Worm (Caenorhabditis elegans) whole organism, young adult: ENCODE data around the gene C56G3.2.
"Not testable (repeated sequence)": the region's sequence is repeated elsewhere in the genome, so short reads cannot be mapped to it uniquely, and the experiment has no call there.

Experiments used
- B0035.1 ChIP-seq: sonication (generic microtip); optimal IDR thresholded peaks from 2 replicates; lab custom pipeline; 2016; ENCODE audit warnings: missing genetic modification characterization, mild to moderate bottlenecking, missing compliant biosample characterization, missing genotype, missing genetic modification reagents
- B0336.3 ChIP-seq: fragments of 200-800 bp; sonication (Bioruptor generic); IDR thresholded peaks from 2 replicates; pipeline ENCODE4 v1.3.6; 2022; ENCODE audit warnings: missing genetic modification characterization, missing compliant biosample characterization
- C17E4.6 ChIP-seq: fragments of 200-800 bp; sonication (Bioruptor generic); IDR thresholded peaks from 2 replicates; pipeline ENCODE4 v1.3.6; 2022; ENCODE audit warnings: missing genetic modification reagents, missing genetic modification characterization, missing compliant biosample characterization
- F57A8.1 ChIP-seq: fragments of 200-800 bp; sonication (Bioruptor generic); optimal IDR thresholded peaks from 2 replicates; lab custom pipeline; 2018; ENCODE audit warnings: mild to moderate bottlenecking, missing genetic modification characterization, moderate library complexity, missing compliant biosample characterization
- K11D2.4 ChIP-seq: fragments of 200-800 bp; sonication (Bioruptor generic); IDR thresholded peaks from 2 replicates; pipeline ENCODE4 v1.3.6; 2022; ENCODE audit warnings: missing genetic modification reagents, missing genetic modification characterization, missing compliant biosample characterization
- Y53F4B.3 ChIP-seq: fragments of 200-800 bp; sonication (Bioruptor generic); IDR thresholded peaks from 2 replicates; pipeline ENCODE4 v1.3.6; 2022; ENCODE audit warnings: missing genetic modification reagents, missing genetic modification characterization, missing compliant biosample characterization
- Y53G8AR.9 ChIP-seq: fragments of 200-800 bp; sonication (Bioruptor generic); conservative IDR thresholded peaks from 2 replicates; pipeline ENCODE4 v1.3.6; 2022; ENCODE audit warnings: missing genetic modification reagents, missing genetic modification characterization, missing compliant biosample characterization
- Y95B8A.8 ChIP-seq: fragments of 200-800 bp; sonication (Bioruptor generic); IDR thresholded peaks from 2 replicates; pipeline ENCODE4 v1.3.6; 2022; ENCODE audit warnings: missing genetic modification reagents, missing genetic modification characterization, missing compliant biosample characterization
- ZK185.1 ChIP-seq: sonication (generic microtip); optimal IDR thresholded peaks from 2 replicates; lab custom pipeline; 2016; ENCODE audit warnings: mild to moderate bottlenecking, missing genetic modification characterization, missing compliant biosample characterization; ENCODE audit not compliant: poor library complexity, severe bottlenecking
- akir-1 ChIP-seq: fragments of 200-800 bp; sonication (Bioruptor generic); optimal IDR thresholded peaks from 2 replicates; lab custom pipeline; 2018; ENCODE audit warnings: mild to moderate bottlenecking, missing genetic modification characterization, moderate library complexity, missing compliant biosample characterization
- atf-7 ChIP-seq: sonication (generic microtip); optimal IDR thresholded peaks from 2 replicates; lab custom pipeline; 2017; ENCODE audit warnings: mild to moderate bottlenecking, missing genetic modification characterization, missing compliant biosample characterization
- bed-1 ChIP-seq: fragments of 200-800 bp; sonication (Bioruptor generic); IDR thresholded peaks from 2 replicates; pipeline ENCODE4 v1.3.6; 2022; ENCODE audit warnings: missing genetic modification reagents, missing genetic modification characterization, missing compliant biosample characterization
- bed-2 ChIP-seq: fragments of 200-800 bp; sonication (Bioruptor generic); IDR thresholded peaks from 2 replicates; pipeline ENCODE4 v1.3.6; 2022; ENCODE audit warnings: missing genetic modification reagents, missing genetic modification characterization, missing compliant biosample characterization
- cebp-1 ChIP-seq, 2 experiments: fragments of 200-800 bp in 1 of 2; sonication (Bioruptor generic) in 1 of 2; sonication (generic microtip) in 1 of 2; IDR thresholded peaks in 1 of 2; optimal IDR thresholded peaks in 1 of 2; 2 replicates each; pipeline versions ENCODE4 v1.3.6 to Lab custom; 2017 to 2022; ENCODE audit warnings: missing compliant biosample characterization in 2 of 2, missing genetic modification characterization in 2 of 2, mild to moderate bottlenecking in 1 of 2, missing genetic modification reagents in 1 of 2, moderate library complexity in 1 of 2
- cebp-2 ChIP-seq: fragments of 200-800 bp; sonication (Bioruptor generic); IDR thresholded peaks from 2 replicates; pipeline ENCODE4 v1.3.6; 2022; ENCODE audit warnings: missing genetic modification characterization, missing compliant biosample characterization
- ceh-27 ChIP-seq: fragments of 200-800 bp; sonication (Bioruptor generic); optimal IDR thresholded peaks from 2 replicates; lab custom pipeline; 2018; ENCODE audit warnings: mild to moderate bottlenecking, missing genetic modification characterization, moderate library complexity, missing compliant biosample characterization
- ceh-40 ChIP-seq: fragments of 200-800 bp; sonication (Bioruptor generic); IDR thresholded peaks from 2 replicates; pipeline ENCODE4 v1.3.6; 2022; ENCODE audit warnings: missing genetic modification characterization, missing compliant biosample characterization
- ceh-58 ChIP-seq: fragments of 200-800 bp; sonication (Bioruptor generic); IDR thresholded peaks from 2 replicates; pipeline ENCODE4 v1.3.6; 2022; ENCODE audit warnings: missing genetic modification characterization, missing compliant biosample characterization
- chd-7 ChIP-seq: sonication (generic microtip); optimal IDR thresholded peaks from 2 replicates; lab custom pipeline; 2016; ENCODE audit warnings: mild to moderate bottlenecking, missing genetic modification characterization, moderate library complexity, missing compliant biosample characterization
- dox-1 ChIP-seq: fragments of 200-800 bp; sonication (Bioruptor generic); IDR thresholded peaks from 2 replicates; pipeline ENCODE4 v1.3.6; 2022; ENCODE audit warnings: missing genetic modification reagents, missing genetic modification characterization, missing compliant biosample characterization
- dpl-1 ChIP-seq: fragments of 150-350 bp; optimal IDR thresholded peaks from 2 replicates; lab custom pipeline; 2014; ENCODE audit warnings: missing biosample characterization, missing genetic modification reagents, missing genetic modification characterization
- egl-44 ChIP-seq: fragments of 200-800 bp; sonication (Bioruptor generic); IDR thresholded peaks from 2 replicates; pipeline ENCODE4 v1.3.6; 2022; ENCODE audit warnings: missing genetic modification reagents, missing genetic modification characterization, missing compliant biosample characterization
- egrh-3 ChIP-seq: fragments of 200-800 bp; sonication (Bioruptor generic); IDR thresholded peaks from 2 replicates; pipeline ENCODE4 v1.3.6; 2022; ENCODE audit warnings: missing genetic modification reagents, missing genetic modification characterization, missing compliant biosample characterization
- hmg-1.2 ChIP-seq: fragments of 200-800 bp; sonication (Bioruptor generic); IDR thresholded peaks from 2 replicates; pipeline ENCODE4 v1.3.6; 2022; ENCODE audit warnings: missing genetic modification reagents, missing genetic modification characterization, missing compliant biosample characterization
- hrde-1 ChIP-seq: sonication (generic microtip); optimal IDR thresholded peaks from 2 replicates; lab custom pipeline; 2016; ENCODE audit warnings: missing genetic modification characterization, mild to moderate bottlenecking, missing compliant biosample characterization, moderate library complexity, missing genotype, missing genetic modification reagents, borderline replicate concordance
- hsf-1 ChIP-seq: fragments of 200-800 bp; sonication (Bioruptor generic); IDR thresholded peaks from 2 replicates; pipeline ENCODE4 v1.3.6; 2022; ENCODE audit warnings: missing genetic modification reagents, missing genetic modification characterization, missing compliant biosample characterization
- let-607 ChIP-seq, 2 experiments: fragments of 200-800 bp in 1 of 2; sonication (Bioruptor generic) in 1 of 2; sonication (generic microtip) in 1 of 2; optimal IDR thresholded peaks; 2 replicates each; lab custom pipeline; 2016 to 2018; ENCODE audit warnings: mild to moderate bottlenecking in 2 of 2, missing compliant biosample characterization in 2 of 2, missing genetic modification characterization in 2 of 2, moderate library complexity in 2 of 2, missing genotype in 1 of 2
- lin-54 ChIP-seq: fragments of 200-800 bp; sonication (Bioruptor generic); optimal IDR thresholded peaks from 2 replicates; lab custom pipeline; 2018; ENCODE audit warnings: mild to moderate bottlenecking, missing genetic modification characterization, missing compliant biosample characterization
- madf-10 ChIP-seq: sonication (generic microtip); optimal IDR thresholded peaks from 2 replicates; lab custom pipeline; 2016; ENCODE audit warnings: mild to moderate bottlenecking, missing genetic modification characterization, missing compliant biosample characterization
- mcd-1 ChIP-seq: fragments of 200-800 bp; sonication (Bioruptor generic); IDR thresholded peaks from 2 replicates; pipeline ENCODE4 v1.3.6; 2022; ENCODE audit warnings: missing genetic modification reagents, missing genetic modification characterization, missing compliant biosample characterization
- nfyb-1 ChIP-seq: fragments of 200-800 bp; sonication (Bioruptor generic); IDR thresholded peaks from 2 replicates; pipeline ENCODE4 v1.3.6; 2022; ENCODE audit warnings: missing genetic modification reagents, missing genetic modification characterization, missing compliant biosample characterization
- nhr-27 ChIP-seq: fragments of 200-800 bp; sonication (Bioruptor generic); optimal IDR thresholded peaks from 2 replicates; lab custom pipeline; 2018; ENCODE audit warnings: mild to moderate bottlenecking, missing genetic modification characterization, moderate library complexity, missing compliant biosample characterization
- nhr-80 ChIP-seq: sonication (generic microtip); optimal IDR thresholded peaks from 2 replicates; lab custom pipeline; 2016; ENCODE audit warnings: missing genetic modification characterization, missing compliant biosample characterization
- pha-4 ChIP-seq: fragments of 150-350 bp; sonication (generic microtip); optimal IDR thresholded peaks from 2 replicates; lab custom pipeline; 2014; ENCODE audit warnings: missing biosample characterization, missing genetic modification reagents, missing genetic modification characterization
- rcor-1 ChIP-seq: fragments of 200-800 bp; sonication (Bioruptor generic); IDR thresholded peaks from 2 replicates; pipeline ENCODE4 v1.3.6; 2022; ENCODE audit warnings: missing genetic modification reagents, missing genetic modification characterization, missing compliant biosample characterization
- sdz-38 ChIP-seq: sonication (generic microtip); optimal IDR thresholded peaks from 2 replicates; lab custom pipeline; 2016; ENCODE audit warnings: missing genotype, missing genetic modification characterization, missing compliant biosample characterization
- xnd-1 ChIP-seq: sonication (generic microtip); optimal IDR thresholded peaks from 2 replicates; lab custom pipeline; 2016; ENCODE audit warnings: missing genotype, missing genetic modification reagents, missing genetic modification characterization, missing compliant biosample characterization
- zfh-2 ChIP-seq: fragments of 200-800 bp; sonication (Bioruptor generic); conservative IDR thresholded peaks from 2 replicates; pipeline ENCODE4 v1.3.6; 2022; ENCODE audit warnings: missing genetic modification reagents, missing genetic modification characterization, missing compliant biosample characterization
- ztf-18 ChIP-seq: sonication (generic microtip); optimal IDR thresholded peaks from 2 replicates; lab custom pipeline; 2016; ENCODE audit warnings: missing genotype, mild to moderate bottlenecking, missing genetic modification characterization, missing compliant biosample characterization
- ztf-22 ChIP-seq: fragments of 200-800 bp; sonication (Bioruptor generic); optimal IDR thresholded peaks from 2 replicates; lab custom pipeline; 2018; ENCODE audit warnings: mild to moderate bottlenecking, missing genetic modification characterization, moderate library complexity, missing compliant biosample characterization
- ztf-26 ChIP-seq: sonication (generic microtip); optimal IDR thresholded peaks from 2 replicates; lab custom pipeline; 2017; ENCODE audit warnings: missing genetic modification characterization, missing compliant biosample characterization

C56G3.2 gene

DNA sequence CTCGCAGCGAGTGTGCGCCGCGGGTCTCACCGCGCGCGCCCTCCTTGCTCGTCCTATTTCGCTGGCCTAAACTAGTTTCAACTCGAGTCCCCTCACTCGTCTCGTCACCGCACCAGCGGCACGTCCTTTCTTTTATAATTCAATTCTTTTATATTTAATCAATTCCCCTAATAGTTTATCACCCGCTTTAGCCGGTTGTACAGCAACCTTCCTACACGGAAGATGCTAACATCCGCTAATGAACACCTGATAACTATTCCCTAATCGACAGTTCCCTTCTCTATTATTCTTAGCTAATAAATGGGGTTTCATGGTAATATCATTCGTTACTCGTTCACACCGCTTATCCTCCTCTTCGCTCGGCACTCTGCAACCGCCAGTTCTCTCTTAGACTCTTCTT is at the start of gene C56G3.2:
TSS of gene C56G3.2 (plus strand) at position 301 of the 400 bp plus-strand sequence.
- not testable (repeated sequence) for TF ChIP-seq rcor-1 (GFP tag; lab: Robert Waterston, UW); Y53F4B.3 (GFP tag; lab: Robert Waterston, UW); ztf-18 (tag; lab: Kevin White, UChicago)

DNA sequence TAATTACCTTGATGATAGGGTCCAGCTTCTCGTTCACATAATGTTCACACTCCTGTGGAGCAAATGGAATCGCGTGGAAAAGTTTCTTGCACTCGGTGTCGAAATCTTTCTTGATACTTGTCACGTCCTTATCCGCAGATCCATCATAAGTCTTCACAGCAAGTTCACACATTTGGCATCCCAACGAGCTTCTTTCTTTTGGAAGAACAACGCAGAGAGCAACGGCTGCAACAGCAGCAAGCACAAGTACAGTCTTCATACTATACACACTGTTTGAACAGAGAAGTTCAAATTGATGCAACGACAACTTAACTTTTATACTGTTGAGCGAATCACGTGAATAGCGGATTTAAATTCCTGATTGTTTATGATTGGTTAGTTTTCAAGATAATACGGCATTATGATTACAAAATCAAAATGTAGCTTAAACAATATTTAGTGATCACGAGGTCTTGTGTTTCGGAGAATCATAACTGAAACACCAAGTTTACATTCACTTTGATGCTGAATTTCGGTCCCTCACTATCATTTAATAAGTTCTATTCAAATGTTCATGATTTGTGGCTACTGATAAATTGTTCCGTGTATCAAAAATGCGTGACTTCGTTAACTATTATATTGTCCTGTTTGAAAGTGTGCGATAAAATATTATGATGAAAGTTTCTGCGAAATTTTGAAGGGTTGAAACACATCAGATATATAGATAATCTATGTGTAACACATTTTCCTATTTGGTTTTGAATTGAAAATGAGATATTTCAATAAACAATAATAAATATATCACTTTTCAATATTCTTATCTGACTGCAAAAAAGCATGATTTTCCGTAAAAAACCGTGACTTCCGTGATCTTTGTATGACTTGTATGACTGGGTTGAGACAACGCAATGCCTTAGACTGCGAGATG is 48.6 kb upstream of the C56G3.2 start, which contains the start of the genes spp-2 and spp-6:
TSS of gene spp-2 (minus strand) at position 334 of the 907 bp plus-strand sequence.
TSS of gene spp-6 (plus strand) at position 857 of the 907 bp plus-strand sequence.
- TF ChIP-seq bed-2 (GFP tag; lab: Robert Waterston, UW) = no peak
- no peak for TF ChIP-seq ztf-18 (tag; lab: Kevin White, UChicago)
- peak; percentile 79 for TF ChIP-seq Y53G8AR.9 (GFP tag; lab: Robert Waterston, UW)
- TF ChIP-seq cebp-2 = 0 out of 2 replicates have a peak, but pooled peaks have one; percentile 24
- no peak for TF ChIP-seq let-607 (tag; optimal IDR thresholded peaks at IDR 0.05; lab: Kevin White, UChicago)
- TF ChIP-seq nhr-27 (tag; lab: Kevin White, UChicago) = no peak
- peak; percentile 35; the same call in 1 of the 2 replicates for TF ChIP-seq B0336.3 (GFP tag; lab: Robert Waterston, UW)
- TF ChIP-seq hmg-1.2 (GFP tag; lab: Robert Waterston, UW) = 0 out of 2 replicates have a peak, but pooled peaks have one; percentile 6
- 0 out of 2 replicates have a peak, but pooled peaks have one; percentile 21 for TF ChIP-seq egl-44 (GFP tag; lab: Robert Waterston, UW)
- TF ChIP-seq ceh-27 (GFP tag; lab: Kevin White, UChicago) = no peak
- TF ChIP-seq xnd-1 (tag; lab: Kevin White, UChicago) = no peak
- TF ChIP-seq bed-1 (GFP tag; lab: Robert Waterston, UW) = no peak
- no peak for TF ChIP-seq sdz-38 (tag; lab: Kevin White, UChicago)
- no peak for TF ChIP-seq dox-1 (GFP tag; lab: Robert Waterston, UW)
- TF ChIP-seq nfyb-1 (GFP tag; lab: Robert Waterston, UW) = peak; percentile 80
- TF ChIP-seq lin-54 = peak; percentile 24
- no peak for TF ChIP-seq ceh-40
- no peak for TF ChIP-seq ztf-26 (tag; lab: Kevin White, UChicago)
- TF ChIP-seq hrde-1 (tag; lab: Kevin White, UChicago) = no peak
- TF ChIP-seq nhr-80 (tag; lab: Kevin White, UChicago) = peak; percentile 74
- no peak for TF ChIP-seq Y95B8A.8 (GFP tag; lab: Robert Waterston, UW)
- TF ChIP-seq zfh-2 (GFP tag; lab: Robert Waterston, UW) = no peak
- TF ChIP-seq dpl-1 (GFP tag; lab: Kevin White, UChicago) = no peak
- no peak for TF ChIP-seq K11D2.4 (GFP tag; lab: Robert Waterston, UW)
- peak; percentile 3 for TF ChIP-seq ZK185.1 (tag; lab: Kevin White, UChicago)
- no peak for TF ChIP-seq C17E4.6 (GFP tag; lab: Robert Waterston, UW)
- 0 out of 2 replicates have a peak, but pooled peaks have one; percentile 16 for TF ChIP-seq mcd-1
- TF ChIP-seq akir-1 (GFP tag; lab: Kevin White, UChicago) = no peak
- TF ChIP-seq madf-10 = no peak
- no peak for TF ChIP-seq ztf-22 (GFP tag; lab: Kevin White, UChicago)
- no peak for TF ChIP-seq egrh-3 (GFP tag; lab: Robert Waterston, UW)
- TF ChIP-seq chd-7 = no peak
- no peak for TF ChIP-seq cebp-1 (GFP tag; IDR thresholded peaks at IDR 0.05; lab: Robert Waterston, UW)
- TF ChIP-seq cebp-1 (tag; optimal IDR thresholded peaks at IDR 0.05; lab: Kevin White, UChicago) = peak; percentile 24
- TF ChIP-seq ceh-58 (GFP tag; lab: Robert Waterston, UW) = no peak
- TF ChIP-seq F57A8.1 (GFP tag; lab: Kevin White, UChicago) = no peak
- peak; percentile 49 for TF ChIP-seq atf-7
- TF ChIP-seq hsf-1 = no peak
- TF ChIP-seq B0035.1 = no peak
- no peak for TF ChIP-seq pha-4 (tag; lab: Kevin White, UChicago)
